Fruit fly (Drosophila melanogaster) whole organism, wandering third instar larva: Measurements from ENCODE around the gene IntS6.

Experiments
- Abd-B ChIP-seq: fragments of >200 bp; optimal IDR thresholded peaks from 2 replicates; lab custom pipeline; 2017; ENCODE audit warnings: missing biosample characterization, missing genetic modification characterization
- CG32264 ChIP-seq: fragments of 200-800 bp; sonication (Bioruptor generic); optimal IDR thresholded peaks from 2 replicates; lab custom pipeline; 2016; ENCODE audit warnings: missing biosample characterization, missing genetic modification characterization
- CG9705 ChIP-seq: fragments of 200-800 bp; sonication (Bioruptor generic); optimal IDR thresholded peaks from 2 replicates; lab custom pipeline; 2018; ENCODE audit warnings: missing biosample characterization, mild to moderate bottlenecking, missing genetic modification characterization
- CrebA ChIP-seq: fragments of 200-800 bp; sonication (Bioruptor generic); optimal IDR thresholded peaks from 2 replicates; lab custom pipeline; 2016; ENCODE audit warnings: missing biosample characterization, mild to moderate bottlenecking, missing genetic modification characterization, borderline replicate concordance
- Dfd ChIP-seq: fragments of >200 bp; optimal IDR thresholded peaks from 2 replicates; lab custom pipeline; 2017; ENCODE audit warnings: missing biosample characterization, missing genetic modification characterization
- Dif ChIP-seq: fragments of 200-275, 200-300 bp; sonication (Bioruptor generic); optimal IDR thresholded peaks from 2 replicates; lab custom pipeline; 2018; ENCODE audit warnings: missing biosample characterization, missing genetic modification characterization; ENCODE audit not compliant: partially characterized antibody
- HLH106 ChIP-seq: fragments of 200-800 bp; optimal IDR thresholded peaks from 3 replicates; lab custom pipeline; 2019; ENCODE audit warnings: missing biosample characterization, mild to moderate bottlenecking, missing genetic modification characterization, moderate library complexity
- Hnf4 ChIP-seq: fragments of 200-800 bp; sonication (Bioruptor generic); optimal IDR thresholded peaks from 2 replicates; lab custom pipeline; 2016; ENCODE audit warnings: missing biosample characterization, mild to moderate bottlenecking, missing genetic modification characterization
- Hr78 ChIP-seq: fragments of >200 bp; optimal IDR thresholded peaks from 2 replicates; lab custom pipeline; 2017; ENCODE audit warnings: missing biosample characterization, missing genetic modification characterization
- Mio ChIP-seq: sonication (Bioruptor generic); optimal IDR thresholded peaks from 2 replicates; lab custom pipeline; 2016; ENCODE audit warnings: missing biosample characterization, missing genetic modification characterization
- Myc ChIP-seq: fragments of >200 bp; optimal IDR thresholded peaks from 2 replicates; lab custom pipeline; 2017
- N ChIP-seq: fragments of >200 bp; optimal IDR thresholded peaks from 2 replicates; lab custom pipeline; 2018; ENCODE audit warnings: missing biosample characterization, missing external identifiers, missing genetic modification characterization
- OdsH ChIP-seq: fragments of 200-800 bp; sonication (Bioruptor generic); optimal IDR thresholded peaks from 2 replicates; lab custom pipeline; 2016; ENCODE audit warnings: missing biosample characterization, mild to moderate bottlenecking, missing genetic modification characterization
- Rel ChIP-seq, 2 experiments: fragments of 200-800 bp; sonication (Bioruptor generic) in 1 of 2; optimal IDR thresholded peaks; 2 replicates in 1 of 2; 3 replicates in 1 of 2; lab custom pipeline; 2016 to 2019; ENCODE audit warnings: mild to moderate bottlenecking in 2 of 2, missing biosample characterization in 2 of 2, missing genetic modification characterization in 2 of 2, moderate library complexity in 1 of 2
- Sp1 ChIP-seq: fragments of 200-800 bp; sonication (Bioruptor generic); optimal IDR thresholded peaks from 3 replicates; lab custom pipeline; 2019; ENCODE audit warnings: missing biosample characterization, mild to moderate bottlenecking, missing genetic modification characterization, moderate library complexity
- Vsx2 ChIP-seq: fragments of 200-300, 225-300 bp; sonication (Bioruptor generic); optimal IDR thresholded peaks from 2 replicates; lab custom pipeline; 2018; ENCODE audit warnings: missing biosample characterization, missing genetic modification characterization; ENCODE audit not compliant: partially characterized antibody
- br ChIP-seq: fragments of 200-800 bp; sonication (Bioruptor generic); optimal IDR thresholded peaks from 2 replicates; lab custom pipeline; 2016; ENCODE audit warnings: missing biosample characterization, missing genetic modification characterization
- brk ChIP-seq: fragments of 200-800 bp; sonication (Bioruptor generic); optimal IDR thresholded peaks from 2 replicates; lab custom pipeline; 2016; ENCODE audit warnings: missing biosample characterization, mild to moderate bottlenecking, missing genetic modification characterization
- dl ChIP-seq, 2 experiments: fragments of 175-275, 200-275 bp in 1 of 2; fragments of 200-275 bp in 1 of 2; sonication (Bioruptor generic); optimal IDR thresholded peaks; lab custom pipeline; 2018; ENCODE audit warnings: mild to moderate bottlenecking in 2 of 2, missing biosample characterization in 2 of 2, missing genetic modification characterization in 2 of 2, moderate library complexity in 2 of 2; ENCODE audit not compliant: partially characterized antibody in 2 of 2, insufficient read depth in 1 of 2
- dmrt93B ChIP-seq: fragments of 200-800 bp; sonication (Bioruptor generic); optimal IDR thresholded peaks from 2 replicates; lab custom pipeline; 2018; ENCODE audit warnings: missing biosample characterization, mild to moderate bottlenecking, missing genetic modification characterization
- dsf ChIP-seq: sonication (Bioruptor generic); optimal IDR thresholded peaks from 2 replicates; lab custom pipeline; 2016; ENCODE audit warnings: missing biosample characterization, missing genetic modification characterization, borderline replicate concordance
- ey ChIP-seq: fragments of 200-800 bp; sonication (Bioruptor generic); optimal IDR thresholded peaks from 2 replicates; lab custom pipeline; 2016; ENCODE audit warnings: missing biosample characterization, missing genetic modification characterization
- foxo ChIP-seq, 2 experiments: fragments of 200-800 bp; sonication (Bioruptor generic); optimal IDR thresholded peaks; 2 replicates in 1 of 2; 3 replicates in 1 of 2; lab custom pipeline; 2016 to 2017; ENCODE audit warnings: missing biosample characterization in 2 of 2, missing genetic modification characterization in 2 of 2
- fru ChIP-seq: fragments of 200-800 bp; sonication (Bioruptor generic); optimal IDR thresholded peaks from 3 replicates; lab custom pipeline; 2016; ENCODE audit warnings: missing biosample characterization, mild to moderate bottlenecking, missing genetic modification characterization
- h ChIP-seq: fragments of 200-800 bp; sonication (Bioruptor generic); optimal IDR thresholded peaks from 3 replicates; lab custom pipeline; 2016; ENCODE audit warnings: missing biosample characterization, mild to moderate bottlenecking, missing genetic modification characterization
- jim ChIP-seq: fragments of 175-275, 200-325 bp; sonication (Bioruptor generic); optimal IDR thresholded peaks from 2 replicates; lab custom pipeline; 2016; ENCODE audit warnings: missing biosample characterization, mild to moderate bottlenecking, missing genetic modification characterization
- lola ChIP-seq: fragments of >200 bp; optimal IDR thresholded peaks from 2 replicates; lab custom pipeline; 2017; ENCODE audit warnings: missing biosample characterization, missing genetic modification characterization
- psq ChIP-seq: fragments of 200-800 bp; sonication (Bioruptor generic); optimal IDR thresholded peaks from 3 replicates; lab custom pipeline; 2017; ENCODE audit warnings: missing biosample characterization, mild to moderate bottlenecking, missing genetic modification characterization, moderate library complexity
- rgr ChIP-seq: fragments of 200-800 bp; sonication (Bioruptor generic); optimal IDR thresholded peaks from 3 replicates; lab custom pipeline; 2016; ENCODE audit warnings: missing biosample characterization, mild to moderate bottlenecking, missing genetic modification characterization
- sage ChIP-seq: fragments of 200-800 bp; sonication (Bioruptor generic); optimal IDR thresholded peaks from 2 replicates; lab custom pipeline; 2016; ENCODE audit warnings: missing biosample characterization, mild to moderate bottlenecking, missing genetic modification characterization
- sv ChIP-seq: fragments of 200-800 bp; sonication (Bioruptor generic); optimal IDR thresholded peaks from 3 replicates; lab custom pipeline; 2016; ENCODE audit warnings: missing biosample characterization, missing genetic modification characterization
- usp ChIP-seq: fragments of >200 bp; optimal IDR thresholded peaks from 2 replicates; lab custom pipeline; 2017; ENCODE audit warnings: missing biosample characterization, missing genetic modification characterization
- woc ChIP-seq: sonication (Bioruptor generic); optimal IDR thresholded peaks from 2 replicates; lab custom pipeline; 2016; ENCODE audit warnings: missing biosample characterization, mild to moderate bottlenecking, missing genetic modification characterization

The IntS6 gene

DNA sequence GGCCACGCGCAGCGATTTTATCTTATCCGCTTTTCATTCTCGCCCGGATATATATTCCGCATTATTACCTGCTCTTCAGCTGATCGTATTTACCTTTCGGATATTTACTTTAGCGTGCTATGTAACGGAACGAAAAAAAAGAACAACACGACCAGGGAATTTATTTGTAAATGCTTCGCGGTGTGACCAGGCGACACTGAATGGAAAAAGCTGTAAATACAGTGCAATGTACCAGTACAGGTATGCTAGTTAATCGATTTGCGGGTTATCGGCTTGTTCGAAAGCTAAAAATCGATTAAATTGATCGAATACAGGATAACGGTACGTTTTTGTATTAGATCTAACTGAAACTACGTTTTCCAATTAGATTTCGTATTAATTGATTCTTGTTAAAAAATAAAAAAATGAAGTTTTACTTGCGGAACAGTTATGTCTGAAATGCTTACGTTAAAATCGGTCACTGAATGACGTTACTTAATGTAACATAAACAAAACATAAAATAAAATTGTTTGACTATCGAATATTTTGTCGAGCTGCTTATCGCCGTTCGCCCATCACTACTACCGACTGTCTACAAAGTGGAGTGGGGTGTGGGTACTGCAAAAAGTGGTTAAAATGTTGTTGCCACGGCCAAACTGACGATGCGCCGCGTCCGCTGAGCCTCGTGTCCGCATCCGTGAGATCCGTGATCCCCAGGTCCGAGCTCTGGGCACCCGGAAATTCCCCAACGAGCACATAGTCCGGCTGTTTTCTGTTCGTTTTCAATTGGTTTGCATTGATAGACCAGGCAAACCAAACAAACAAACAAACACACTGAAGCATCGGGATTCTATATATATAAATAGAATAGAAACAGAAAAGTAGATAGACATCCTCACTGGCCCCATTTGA lies 17.2 kb upstream of the IntS6 start, which contains the start of the genes MAPk-Ak2 and CG42699 (continued):
- no peak for TF ChIP-seq dl (GFP tag; optimal IDR thresholded peaks at IDR 0.05; lab: Kevin White, UChicago; ENCODE audit: insufficient read depth in 1 of 2, partially characterized antibody in 2 of 2)
- TF ChIP-seq sage: no peak
- peak; percentile 65 for TF ChIP-seq fru (GFP tag; lab: Kevin White, UChicago)
- no peak for TF ChIP-seq brk (GFP tag; lab: Kevin White, UChicago)
- peak; percentile 4 for TF ChIP-seq sv (GFP tag; lab: Kevin White, UChicago)
- no peak for TF ChIP-seq Rel (GFP tag; optimal IDR thresholded peaks at IDR 0.05; lab: Kevin White, UChicago)
- TF ChIP-seq Rel (tag; optimal IDR thresholded peaks at IDR 0.05; lab: Kevin White, UChicago): peak; percentile 76
- TF ChIP-seq dsf (GFP tag; lab: Kevin White, UChicago): peak; percentile 52
- peak; percentile 71 for TF ChIP-seq Sp1 (GFP tag; lab: Kevin White, UChicago)
- no peak for TF ChIP-seq Myc (lab: Kevin White, UChicago)
- peak; percentile 72 for TF ChIP-seq jim
- TF ChIP-seq Abd-B (GFP tag; lab: Kevin White, UChicago): no peak
- TF ChIP-seq h (GFP tag; lab: Kevin White, UChicago): peak; percentile 83
- no peak for TF ChIP-seq Vsx2 (GFP tag; lab: Kevin White, UChicago)
- peak; percentile 30 for TF ChIP-seq CG32264 (GFP tag; lab: Kevin White, UChicago)
- peak in 1 of 2 experiments; percentile 64 for TF ChIP-seq foxo (GFP tag; optimal IDR thresholded peaks at IDR 0.05; lab: Kevin White, UChicago)

DNA sequence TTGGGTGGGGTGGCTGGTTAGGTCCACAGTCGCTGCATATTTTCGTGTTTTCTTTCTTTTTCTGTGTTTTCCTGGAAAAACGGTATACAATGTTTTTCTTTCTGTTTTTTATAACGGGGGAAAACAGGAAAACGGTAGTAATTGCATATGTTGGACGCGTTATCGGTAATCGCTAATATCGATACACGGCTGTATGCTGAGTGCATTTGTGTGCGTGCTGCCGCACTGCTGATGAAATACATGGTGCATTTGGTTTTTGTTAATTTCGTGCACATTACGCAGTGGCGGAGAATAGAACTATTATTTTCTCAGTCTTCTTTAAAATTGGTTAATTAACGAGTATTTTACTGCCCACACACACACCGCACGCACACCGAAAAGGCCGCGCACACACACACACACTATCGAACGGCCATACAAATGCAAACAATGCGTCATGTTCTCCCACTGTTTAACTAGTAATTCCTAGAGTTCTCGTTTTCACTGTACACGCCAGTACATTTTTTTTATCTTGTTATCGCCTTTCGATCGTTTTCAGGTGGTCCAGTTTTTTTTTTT lies 16.5 kb upstream of the IntS6 start:
- TF ChIP-seq Rel (GFP tag; optimal IDR thresholded peaks at IDR 0.05; lab: Kevin White, UChicago): no peak
- TF ChIP-seq Rel (tag; optimal IDR thresholded peaks at IDR 0.05; lab: Kevin White, UChicago): peak; percentile 98
- no peak for TF ChIP-seq woc (GFP tag; lab: Kevin White, UChicago)

DNA sequence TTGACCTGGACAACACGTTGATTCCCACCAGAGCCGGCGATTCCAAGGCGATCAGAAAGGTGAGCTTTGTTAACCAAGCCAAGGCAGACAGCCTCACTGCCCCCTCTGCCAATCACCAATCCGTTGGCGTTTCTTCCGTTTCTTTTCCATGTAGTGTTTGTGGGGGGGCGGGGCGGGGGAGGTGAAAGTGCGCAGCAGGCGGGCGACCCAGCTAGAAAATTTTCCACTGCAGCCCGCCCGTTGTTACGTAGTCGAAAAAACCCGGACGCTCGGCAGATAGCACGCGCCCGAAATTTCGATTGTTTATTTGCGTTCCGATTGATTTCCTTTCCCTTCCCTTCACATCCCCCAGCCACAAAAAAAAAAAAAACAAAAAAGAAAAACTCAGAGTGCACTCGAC lies 9.1 kb upstream of the IntS6 start:
- no peak for TF ChIP-seq CG9705 (GFP tag; lab: Kevin White, UChicago)
- TF ChIP-seq N (GFP tag; lab: Kevin White, UChicago): no peak
- TF ChIP-seq jim: peak; percentile 82
- no peak for TF ChIP-seq ey (GFP tag; lab: Kevin White, UChicago)
- no peak for TF ChIP-seq dl (GFP tag; optimal IDR thresholded peaks at IDR 0.05; lab: Kevin White, UChicago; ENCODE audit: insufficient read depth in 1 of 2, partially characterized antibody in 2 of 2)
- TF ChIP-seq rgr (GFP tag; lab: Kevin White, UChicago): no peak
- TF ChIP-seq Myc (lab: Kevin White, UChicago): no peak
- no peak for TF ChIP-seq Hnf4 (GFP tag; lab: Kevin White, UChicago)
- no peak for TF ChIP-seq Mio (GFP tag; lab: Kevin White, UChicago)
- no peak for TF ChIP-seq Rel (GFP tag; optimal IDR thresholded peaks at IDR 0.05; lab: Kevin White, UChicago)
- TF ChIP-seq Rel (tag; optimal IDR thresholded peaks at IDR 0.05; lab: Kevin White, UChicago): peak; percentile 53
- TF ChIP-seq Dfd: peak; percentile 2
- TF ChIP-seq, all 38 proteins: peak for 3

DNA sequence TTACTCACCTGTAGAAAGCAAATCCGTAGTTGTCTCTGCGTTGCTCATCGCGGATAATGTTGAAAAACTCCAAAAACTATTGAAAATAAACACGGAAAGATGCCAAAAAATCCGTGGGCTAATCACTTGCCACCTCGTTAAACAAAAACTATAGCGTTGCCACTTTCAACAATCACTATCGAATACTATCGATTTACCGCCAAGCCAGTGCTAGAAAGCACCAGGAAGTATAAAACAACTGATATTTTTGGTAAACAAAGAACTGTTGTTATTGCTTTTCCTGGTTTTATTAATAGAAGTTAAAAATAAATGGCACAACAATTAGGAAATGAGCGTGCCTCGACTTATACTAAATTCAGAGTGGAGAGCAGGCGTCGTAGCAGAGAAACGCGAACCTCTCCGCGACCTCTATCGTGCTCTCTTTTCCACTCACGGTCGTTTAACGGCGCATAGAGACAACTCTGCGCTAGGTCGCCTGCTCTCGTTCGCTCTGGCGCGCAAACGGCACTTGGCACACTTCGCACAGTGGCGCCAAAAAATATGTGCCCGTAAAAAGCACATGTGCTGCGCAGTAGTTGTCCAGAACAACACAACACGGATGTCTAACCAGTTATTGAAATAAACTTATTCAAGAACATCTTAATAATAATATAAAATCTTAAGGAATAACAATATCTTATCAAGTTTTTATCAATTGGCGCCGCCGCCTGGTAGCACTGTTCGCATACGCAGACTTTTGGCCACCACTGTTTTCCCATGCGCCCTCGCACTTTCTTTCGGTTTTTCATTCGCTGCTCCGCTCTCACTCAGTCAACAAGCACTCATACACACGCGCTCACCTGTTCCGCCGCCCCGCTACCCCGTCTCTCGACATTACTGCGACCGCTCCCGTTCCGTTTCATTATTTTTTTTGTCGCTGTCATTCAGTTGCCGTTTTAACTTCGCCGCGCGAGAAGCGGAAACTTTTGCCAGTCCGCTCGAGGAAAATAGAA lies 8.1 kb upstream of the IntS6 start, which contains the start of the genes lin-52 and CG15771:
lin-52 (minus strand) TSS at position 122 of the 992 bp plus-strand sequence.
CG15771 (plus strand) TSS at position 738 of the 992 bp plus-strand sequence.
- TF ChIP-seq CrebA (GFP tag; lab: Kevin White, UChicago) (no peak), h (GFP tag; lab: Kevin White, UChicago) (peak; percentile 99), usp (GFP tag; lab: Kevin White, UChicago) (no peak), dl (GFP tag; optimal IDR thresholded peaks at IDR 0.05; lab: Kevin White, UChicago; ENCODE audit: insufficient read depth in 1 of 2, partially characterized antibody in 2 of 2) (peak; percentile 60 to 68), psq (GFP tag; lab: Kevin White, UChicago) (peak; percentile 96), Hnf4 (GFP tag; lab: Kevin White, UChicago) (peak; percentile 77), ey (GFP tag; lab: Kevin White, UChicago) (peak; percentile 93), fru (GFP tag; lab: Kevin White, UChicago) (peak; percentile 99), Hr78 (GFP tag; lab: Kevin White, UChicago) (no peak), HLH106 (tag; lab: Kevin White, UChicago) (peak; percentile 97), dsf (GFP tag; lab: Kevin White, UChicago) (peak; percentile 37), CG9705 (GFP tag; lab: Kevin White, UChicago) (peak; percentile 95), Mio (GFP tag; lab: Kevin White, UChicago) (peak; percentile 31), sage (peak; percentile 90), rgr (GFP tag; lab: Kevin White, UChicago) (peak; percentile 93), Dif (GFP tag; lab: Kevin White, UChicago) (peak; percentile 80), Myc (lab: Kevin White, UChicago) (peak; percentile 48), CG32264 (GFP tag; lab: Kevin White, UChicago) (peak; percentile 59), dmrt93B (GFP tag; lab: Kevin White, UChicago) (peak; percentile 96), lola (GFP tag; lab: Kevin White, UChicago) (no peak), br (peak; percentile 91), Dfd (no peak), Vsx2 (GFP tag; lab: Kevin White, UChicago) (no peak), OdsH (peak; percentile 93), Rel (GFP tag; optimal IDR thresholded peaks at IDR 0.05; lab: Kevin White, UChicago) (peak; percentile 95), Rel (tag; optimal IDR thresholded peaks at IDR 0.05; lab: Kevin White, UChicago) (peak; percentile 85), brk (GFP tag; lab: Kevin White, UChicago) (peak; percentile 87), jim (peak; percentile 91), Sp1 (GFP tag; lab: Kevin White, UChicago) (peak; percentile 97)
